Worm (Caenorhabditis elegans) whole organism, dauer: ENCODE results near the gene H14N18.2.
"Not testable (repeated sequence)": the region's sequence is repeated elsewhere in the genome, so short reads cannot be mapped to it uniquely, and the experiment has no call there.

Experiments used
- unc-62 ChIP-seq: sonication (generic microtip); optimal IDR thresholded peaks from 2 replicates; lab custom pipeline; 2017; ENCODE audit warnings: missing biosample characterization, missing genetic modification reagents, missing genetic modification characterization

H14N18.2 gene

DNA sequence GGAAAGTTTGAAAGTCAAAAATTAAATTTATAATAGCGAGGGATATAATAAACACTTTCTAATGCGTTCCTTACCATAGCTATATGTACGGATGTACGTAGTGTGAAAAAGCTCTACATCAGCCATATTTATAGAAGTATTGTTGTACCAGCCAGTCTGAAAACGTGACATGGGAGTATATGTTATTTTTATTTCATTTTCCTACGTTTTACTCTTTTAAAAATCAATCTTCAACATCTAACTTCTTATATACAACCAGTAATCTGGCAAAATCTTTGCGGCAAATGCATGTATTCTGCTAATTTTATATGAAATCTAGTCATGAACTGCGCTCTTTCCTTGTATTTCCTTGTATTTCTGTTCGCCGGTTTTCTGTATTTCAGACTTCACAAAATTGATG is at the start of gene H14N18.2:
TSS of gene H14N18.2 (plus strand) at position 301 of the 400 bp plus-strand sequence.
- TF ChIP-seq unc-62 (GFP tag; lab: Kevin White, UChicago): no peak

- TF ChIP-seq unc-62 (GFP tag; lab: Kevin White, UChicago): not testable (repeated sequence)
These were observed 34.4 kb upstream of the H14N18.2 start, which contains the start of the genes his-17 and his-18 for ce11 chrV:8897942-8898419. Gene his-17 (minus strand): TSS chrV:8897992. Gene his-18 (plus strand): TSS chrV:8898228.

DNA sequence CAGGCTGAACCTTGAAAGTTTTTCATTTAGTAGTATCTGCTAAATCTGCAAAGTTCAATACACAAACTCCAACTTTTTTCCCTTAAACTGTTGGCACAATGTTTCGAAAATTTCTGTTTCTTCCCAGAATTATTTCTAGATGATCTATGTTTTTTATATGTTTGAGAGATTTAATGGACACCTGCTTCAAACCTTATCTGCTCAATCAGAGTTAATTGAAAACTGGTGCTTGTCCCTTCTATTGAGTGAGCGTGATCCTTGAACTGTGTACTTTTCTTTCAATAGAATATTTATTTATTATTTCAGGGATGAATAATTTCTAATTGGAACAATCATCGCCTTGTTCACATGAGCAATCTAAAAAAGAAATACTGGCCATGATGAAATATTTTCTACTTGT is 33.7 kb upstream of the H14N18.2 start, which contains the start of gene frpr-13:
TSS of gene frpr-13 (plus strand) at position 301 of the 400 bp plus-strand sequence.
- no peak for TF ChIP-seq unc-62 (GFP tag; lab: Kevin White, UChicago)

- TF ChIP-seq unc-62 (GFP tag; lab: Kevin White, UChicago): no peak
These were observed 29.7 kb upstream of the H14N18.2 start, which contains the start of gene frpr-12 for ce11 chrV:8902697-8903096. Gene frpr-12 (plus strand): TSS chrV:8902997.

- TF ChIP-seq unc-62 (GFP tag; lab: Kevin White, UChicago): no peak
These were observed 28.5 kb upstream of the H14N18.2 start for ce11 chrV:8903916-8904315.

DNA sequence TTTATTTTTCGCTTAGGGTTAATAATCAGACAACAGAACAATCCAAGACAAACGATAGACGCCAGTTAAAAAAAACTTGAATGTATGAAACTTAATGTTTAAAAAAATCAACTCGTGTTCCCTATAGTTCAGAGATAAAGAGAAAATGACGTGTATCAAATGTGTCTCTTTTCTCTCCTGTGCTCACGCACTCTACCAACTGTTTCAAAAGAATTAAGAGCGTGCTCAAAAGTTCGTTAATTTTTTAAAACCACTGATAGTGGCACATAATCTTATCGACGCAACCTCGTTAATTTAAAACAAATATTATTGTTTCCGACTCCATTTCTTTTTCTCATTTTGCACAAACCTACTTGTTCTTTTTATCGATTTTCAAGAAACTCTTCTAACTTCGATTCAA is 26.8 kb upstream of the H14N18.2 start:
- no peak for TF ChIP-seq unc-62 (GFP tag; lab: Kevin White, UChicago)

ce11 chrV:8906896-8907295 is 25.5 kb upstream of the H14N18.2 start, which contains the start of gene frpr-11:
Gene frpr-11 (plus strand): TSS chrV:8907196.
- TF ChIP-seq unc-62 (GFP tag; lab: Kevin White, UChicago): no peak

- TF ChIP-seq unc-62 (GFP tag; lab: Kevin White, UChicago): no peak
These were observed 18.5 kb upstream of the H14N18.2 start, which contains the start of gene mod-1 for ce11 chrV:8913940-8914339. Gene mod-1 (minus strand): TSS chrV:8914040.

DNA sequence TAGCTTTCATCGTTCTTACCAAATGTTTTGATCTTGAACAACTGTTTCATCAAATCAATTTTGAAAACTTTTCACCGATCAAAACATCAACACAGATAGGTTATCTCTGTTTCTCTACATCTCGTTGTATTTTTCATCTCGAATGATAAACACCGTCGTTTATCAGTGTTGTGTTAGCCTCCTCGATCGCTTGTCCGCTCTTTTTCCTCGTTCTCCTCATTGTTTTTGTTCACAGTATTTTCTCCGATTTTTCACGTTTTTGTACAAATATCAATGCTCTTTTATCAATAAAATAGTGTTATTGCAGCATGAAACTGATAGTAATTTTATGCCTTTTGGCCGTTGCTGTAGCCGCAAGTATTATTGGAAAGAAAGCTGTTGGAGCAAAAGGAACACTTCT is 9.6 kb upstream of the H14N18.2 start, which contains the start of gene ttr-47:
TSS of gene ttr-47 (plus strand) at position 308 of the 400 bp plus-strand sequence.
- TF ChIP-seq unc-62 (GFP tag; lab: Kevin White, UChicago): no peak

DNA sequence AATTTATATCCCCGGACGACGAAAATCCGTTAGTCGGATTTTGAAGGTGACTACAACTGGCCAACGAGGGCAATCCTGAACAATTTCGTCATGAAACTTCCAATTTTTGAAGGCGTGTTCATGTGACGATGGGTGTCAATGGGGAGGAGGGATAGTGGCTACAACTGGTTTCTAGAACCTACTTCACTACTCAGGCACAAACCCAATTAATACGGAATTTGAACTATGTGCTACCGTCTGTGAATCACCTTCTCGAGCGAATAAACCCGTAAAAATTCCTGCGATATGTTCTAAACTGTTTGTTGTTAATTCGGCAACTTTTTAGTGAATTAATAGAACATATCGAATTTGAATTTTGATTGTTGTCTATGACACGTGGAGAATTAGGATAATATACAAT is 4.7 kb upstream of the H14N18.2 start:
- no peak for TF ChIP-seq unc-62 (GFP tag; lab: Kevin White, UChicago)

ce11 chrV:8928967-8929366 is 3.5 kb upstream of the H14N18.2 start, which contains the start of gene H14N18.4:
Gene H14N18.4 (minus strand): TSS chrV:8928978.
- TF ChIP-seq unc-62 (GFP tag; lab: Kevin White, UChicago): no peak

- no peak for TF ChIP-seq unc-62 (GFP tag; lab: Kevin White, UChicago)
These were observed 1.8 kb downstream of the H14N18.2 start for ce11 chrV:8934264-8934663.

ce11 chrV:8935104-8935503 is 2.7 kb downstream of the H14N18.2 start:
- no peak for TF ChIP-seq unc-62 (GFP tag; lab: Kevin White, UChicago)

DNA sequence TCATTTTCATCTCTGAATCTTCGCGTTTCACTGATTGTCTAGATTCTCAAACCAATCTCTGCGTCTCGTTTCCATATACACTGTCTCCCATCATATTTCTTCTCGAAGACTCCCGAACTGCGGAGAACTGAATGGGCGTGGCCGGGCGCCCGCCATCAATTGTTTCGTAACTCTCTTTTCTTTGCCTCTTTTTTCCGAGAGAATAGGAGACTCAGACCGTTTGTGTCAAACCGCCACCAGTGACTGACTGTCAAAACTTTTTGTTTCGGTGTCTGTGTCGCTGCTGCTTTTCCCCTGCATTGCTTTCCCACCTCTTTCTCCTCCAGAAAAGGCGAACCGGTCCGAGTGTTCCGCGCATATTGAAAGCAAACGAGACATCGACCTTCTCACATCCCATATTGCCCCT is 3.8 kb downstream of the H14N18.2 start, which contains the start of gene unc-23:
TSS of gene unc-23 (plus strand) at position 176 of the 406 bp plus-strand sequence.
- TF ChIP-seq unc-62 (GFP tag; lab: Kevin White, UChicago): no peak

DNA sequence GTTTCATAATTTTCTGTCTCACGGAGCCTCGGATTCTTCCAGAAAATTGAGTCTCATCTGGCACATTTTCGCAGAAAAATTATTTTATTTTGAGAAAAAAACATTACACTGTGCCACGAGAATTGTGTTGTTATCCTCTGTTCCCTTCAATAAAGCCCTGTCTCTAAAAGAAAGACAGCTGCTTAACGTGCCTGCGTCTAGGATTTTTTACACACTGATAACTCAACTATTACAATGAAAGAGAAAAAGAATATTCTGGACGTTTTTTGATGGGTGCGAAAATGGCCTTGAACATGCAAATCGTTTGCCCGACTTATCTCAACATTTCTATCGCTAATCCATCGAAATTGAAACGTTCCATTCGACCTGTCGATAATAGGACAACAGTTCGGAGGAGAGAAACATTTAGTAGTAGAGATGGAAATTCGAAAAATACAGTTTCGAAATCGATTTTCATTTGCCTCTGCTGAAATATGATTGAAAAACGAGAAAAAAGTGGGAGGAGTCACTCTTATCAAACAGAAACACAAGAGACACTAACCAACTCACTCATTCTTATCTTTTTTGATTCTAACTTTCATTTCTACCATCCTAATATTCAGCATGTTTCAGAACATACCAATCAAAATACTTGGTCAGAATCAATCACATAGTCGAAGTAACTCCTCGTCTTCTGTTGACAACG is 4.5 kb downstream of the H14N18.2 start:
- TF ChIP-seq unc-62 (GFP tag; lab: Kevin White, UChicago): no peak

DNA sequence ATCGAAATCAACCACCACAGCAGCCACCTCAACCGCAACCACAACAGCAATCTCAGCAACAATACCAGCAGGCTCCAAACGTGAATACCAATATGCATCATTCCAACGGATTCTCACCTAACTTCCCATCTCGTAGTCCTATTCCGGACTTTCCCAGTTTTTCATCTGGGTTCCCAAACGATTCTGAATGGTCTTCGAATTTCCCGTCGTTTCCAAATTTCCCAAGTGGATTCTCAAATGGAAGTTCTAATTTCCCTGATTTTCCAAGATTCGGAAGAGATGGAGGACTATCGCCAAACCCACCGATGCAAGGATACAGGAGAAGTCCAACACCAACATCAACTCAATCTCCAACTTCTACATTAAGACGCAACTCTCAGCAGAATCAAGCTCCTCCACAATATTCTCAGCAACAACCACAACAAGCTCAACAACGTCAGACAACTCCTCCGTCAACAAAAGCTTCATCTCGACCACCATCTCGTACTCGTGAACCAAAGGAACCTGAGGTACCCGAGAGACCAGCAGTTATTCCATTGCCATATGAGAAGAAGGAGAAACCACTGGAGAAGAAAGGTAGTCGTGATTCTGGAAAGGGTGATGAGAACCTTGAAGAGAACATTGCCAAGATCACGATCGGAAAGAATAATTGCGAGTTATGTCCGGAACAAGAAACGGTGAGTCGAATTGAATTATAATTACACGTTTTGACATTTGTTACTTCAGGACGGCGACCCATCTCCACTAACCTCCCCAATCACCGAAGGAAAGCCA is 5.2 kb downstream of the H14N18.2 start:
- TF ChIP-seq unc-62 (GFP tag; lab: Kevin White, UChicago): no peak
